Worm (Caenorhabditis elegans) whole organism, late embryonic: ENCODE data around the gene srh-138.

Experiments
- C08G9.2 ChIP-seq: sonication (generic microtip); optimal IDR thresholded peaks from 2 replicates; lab custom pipeline; 2016; ENCODE audit warnings: mild to moderate bottlenecking, missing genetic modification characterization, moderate library complexity, missing compliant biosample characterization
- C38D4.7 ChIP-seq: fragments of 200-800 bp; sonication (Bioruptor generic); optimal IDR thresholded peaks from 2 replicates; lab custom pipeline; 2018; ENCODE audit warnings: mild to moderate bottlenecking, missing genetic modification characterization, moderate library complexity, missing compliant biosample characterization
- F13H6.1 ChIP-seq: sonication (generic microtip); optimal IDR thresholded peaks from 2 replicates; lab custom pipeline; 2016; ENCODE audit warnings: missing genetic modification characterization, missing compliant biosample characterization
- K02D7.2 ChIP-seq: sonication (generic microtip); optimal IDR thresholded peaks from 2 replicates; lab custom pipeline; 2017; ENCODE audit warnings: mild to moderate bottlenecking, missing genetic modification characterization, missing compliant biosample characterization
- K09A11.1 ChIP-seq: sonication (generic microtip); optimal IDR thresholded peaks from 2 replicates; lab custom pipeline; 2017; ENCODE audit warnings: antibody characterized with exemption, mild to moderate bottlenecking, missing genetic modification characterization, missing compliant biosample characterization; ENCODE audit not compliant: insufficient read depth
- T23F11.4 ChIP-seq: fragments of 200-800 bp; sonication (Bioruptor generic); optimal IDR thresholded peaks from 2 replicates; lab custom pipeline; 2018; ENCODE audit warnings: mild to moderate bottlenecking, missing genetic modification characterization, missing compliant biosample characterization
- Y22D7AL.16 ChIP-seq: sonication (generic microtip); optimal IDR thresholded peaks from 2 replicates; lab custom pipeline; 2016; ENCODE audit warnings: missing genetic modification characterization, missing compliant biosample characterization
- ama-1 ChIP-seq: fragments of 150-350 bp; optimal IDR thresholded peaks from 2 replicates; lab custom pipeline; 2014
- ceh-18 ChIP-seq: sonication (generic microtip); optimal IDR thresholded peaks from 2 replicates; lab custom pipeline; 2016; ENCODE audit warnings: missing genetic modification characterization, missing compliant biosample characterization
- ceh-19 ChIP-seq: fragments of 200-800 bp; sonication (Bioruptor generic); optimal IDR thresholded peaks from 2 replicates; lab custom pipeline; 2018; ENCODE audit warnings: mild to moderate bottlenecking, missing genetic modification characterization, missing compliant biosample characterization
- ceh-2 ChIP-seq: sonication (generic microtip); optimal IDR thresholded peaks from 2 replicates; lab custom pipeline; 2016; ENCODE audit warnings: missing genotype, missing genetic modification characterization, missing compliant biosample characterization
- ceh-22 ChIP-seq: sonication (generic microtip); optimal IDR thresholded peaks from 2 replicates; lab custom pipeline; 2017; ENCODE audit warnings: missing biosample characterization, missing genetic modification characterization
- ceh-30 ChIP-seq: fragments of 150-350 bp; optimal IDR thresholded peaks from 2 replicates; lab custom pipeline; 2014; ENCODE audit warnings: missing biosample characterization, missing genetic modification characterization
- ceh-31 ChIP-seq: sonication (generic microtip); optimal IDR thresholded peaks from 2 replicates; lab custom pipeline; 2016; ENCODE audit warnings: missing genetic modification characterization, missing compliant biosample characterization
- ceh-6 ChIP-seq: fragments of 200-800 bp; sonication (Bioruptor generic); optimal IDR thresholded peaks from 2 replicates; lab custom pipeline; 2018; ENCODE audit warnings: mild to moderate bottlenecking, missing genetic modification characterization, missing compliant biosample characterization
- che-1 ChIP-seq: sonication (generic microtip); optimal IDR thresholded peaks from 2 replicates; lab custom pipeline; 2016; ENCODE audit warnings: mild to moderate bottlenecking, missing genetic modification characterization, missing compliant biosample characterization
- dmd-4 ChIP-seq: sonication (generic microtip); optimal IDR thresholded peaks from 2 replicates; lab custom pipeline; 2016; ENCODE audit warnings: borderline replicate concordance, missing genetic modification characterization, missing compliant biosample characterization
- dve-1 ChIP-seq: sonication (generic microtip); optimal IDR thresholded peaks from 2 replicates; lab custom pipeline; 2017; ENCODE audit warnings: antibody characterized with exemption, mild to moderate bottlenecking, missing genetic modification characterization, missing compliant biosample characterization
- elt-2 ChIP-seq: sonication (generic microtip); optimal IDR thresholded peaks from 2 replicates; lab custom pipeline; 2016; ENCODE audit warnings: missing genetic modification reagents, missing genetic modification characterization, missing compliant biosample characterization
- ets-4 ChIP-seq: sonication (generic microtip); optimal IDR thresholded peaks from 2 replicates; lab custom pipeline; 2016; ENCODE audit warnings: missing genetic modification characterization, missing compliant biosample characterization
- fax-1 ChIP-seq: sonication (generic microtip); optimal IDR thresholded peaks from 2 replicates; lab custom pipeline; 2016; ENCODE audit warnings: missing genotype, missing genetic modification characterization, missing compliant biosample characterization
- fkh-6 ChIP-seq: sonication (generic microtip); optimal IDR thresholded peaks from 2 replicates; lab custom pipeline; 2016; ENCODE audit warnings: missing genetic modification characterization, missing compliant biosample characterization
- hlh-13 ChIP-seq: fragments of 200-800 bp; sonication (Bioruptor generic); optimal IDR thresholded peaks from 2 replicates; lab custom pipeline; 2018; ENCODE audit warnings: mild to moderate bottlenecking, missing genetic modification characterization, missing compliant biosample characterization
- hlh-15 ChIP-seq: sonication (generic microtip); optimal IDR thresholded peaks from 2 replicates; lab custom pipeline; 2016; ENCODE audit warnings: missing genetic modification characterization, missing compliant biosample characterization
- hlh-8 ChIP-seq: sonication (generic microtip); optimal IDR thresholded peaks from 2 replicates; lab custom pipeline; 2016; ENCODE audit warnings: missing genotype, missing genetic modification characterization, missing compliant biosample characterization
- lin-11 ChIP-seq: fragments of 200-800 bp; sonication (Bioruptor generic); optimal IDR thresholded peaks from 2 replicates; lab custom pipeline; 2018; ENCODE audit warnings: mild to moderate bottlenecking, missing genetic modification characterization, missing compliant biosample characterization
- madf-2 ChIP-seq: sonication (generic microtip); optimal IDR thresholded peaks from 2 replicates; lab custom pipeline; 2017; ENCODE audit warnings: missing genetic modification characterization, missing compliant biosample characterization
- mec-3 ChIP-seq: sonication (generic microtip); optimal IDR thresholded peaks from 2 replicates; lab custom pipeline; 2016; ENCODE audit warnings: borderline replicate concordance, missing genetic modification characterization, missing compliant biosample characterization
- nhr-232 ChIP-seq: sonication (generic microtip); optimal IDR thresholded peaks from 2 replicates; lab custom pipeline; 2016; ENCODE audit warnings: missing genetic modification characterization, missing compliant biosample characterization
- npax-4 ChIP-seq: sonication (generic microtip); optimal IDR thresholded peaks from 2 replicates; lab custom pipeline; 2016; ENCODE audit warnings: missing genetic modification characterization, missing compliant biosample characterization
- pag-3 ChIP-seq: sonication (generic microtip); optimal IDR thresholded peaks from 2 replicates; lab custom pipeline; 2016; ENCODE audit warnings: missing compliant biosample characterization, missing genetic modification characterization, borderline replicate concordance
- pat-9 ChIP-seq: fragments of 200-800 bp; sonication (Bioruptor generic); optimal IDR thresholded peaks from 2 replicates; lab custom pipeline; 2018; ENCODE audit warnings: mild to moderate bottlenecking, missing genetic modification characterization, moderate library complexity, missing compliant biosample characterization
- pha-4 ChIP-seq: fragments of 150-350 bp; optimal IDR thresholded peaks from 2 replicates; lab custom pipeline; 2018; ENCODE audit warnings: missing biosample characterization, missing genetic modification reagents, missing genetic modification characterization
- pros-1 ChIP-seq: fragments of 150-350 bp; optimal IDR thresholded peaks from 2 replicates; lab custom pipeline; 2014; ENCODE audit warnings: missing biosample characterization, missing genetic modification reagents, missing genetic modification characterization
- sdc-2 ChIP-seq: sonication (generic microtip); optimal IDR thresholded peaks from 2 replicates; lab custom pipeline; 2016; ENCODE audit warnings: missing genotype, missing genetic modification characterization, missing compliant biosample characterization
- tbx-2 ChIP-seq: sonication (generic microtip); optimal IDR thresholded peaks from 2 replicates; lab custom pipeline; 2016; ENCODE audit warnings: missing genetic modification characterization, missing compliant biosample characterization
- ttx-3 ChIP-seq: sonication (generic microtip); optimal IDR thresholded peaks from 2 replicates; lab custom pipeline; 2016; ENCODE audit warnings: missing genetic modification reagents, missing genetic modification characterization, missing compliant biosample characterization
- unc-3 ChIP-seq, 2 experiments: fragments of 200-800 bp in 1 of 2; sonication (Bioruptor generic) in 1 of 2; sonication (generic microtip) in 1 of 2; conservative IDR thresholded peaks in 1 of 2; optimal IDR thresholded peaks in 1 of 2; 2 replicates each; pipeline versions ENCODE4 v1.3.6 to Lab custom; 2016 to 2022; ENCODE audit warnings: missing compliant biosample characterization in 2 of 2, missing genetic modification characterization in 2 of 2, missing genetic modification reagents in 1 of 2
- unc-42 ChIP-seq: sonication (generic microtip); optimal IDR thresholded peaks from 2 replicates; lab custom pipeline; 2016; ENCODE audit warnings: missing genotype, missing genetic modification characterization, missing compliant biosample characterization
- zip-5 ChIP-seq: sonication (generic microtip); optimal IDR thresholded peaks from 2 replicates; lab custom pipeline; 2016; ENCODE audit warnings: missing genetic modification characterization, missing compliant biosample characterization
- ztf-16 ChIP-seq: sonication (generic microtip); optimal IDR thresholded peaks from 2 replicates; lab custom pipeline; 2017; ENCODE audit warnings: missing genetic modification characterization, missing compliant biosample characterization

srh-138 gene

ce11 chrV:16497504-16497903 is 26.7 kb upstream of the srh-138 start, which contains the start of gene srh-136:
srh-136 (minus strand) TSS chrV:16497596.
- TF ChIP-seq T23F11.4 (no peak), dve-1 (no peak), ceh-19 (GFP tag; lab: Kevin White, UChicago) (no peak), ceh-18 (tag; lab: Kevin White, UChicago) (no peak), pat-9 (tag; lab: Kevin White, UChicago) (no peak), ets-4 (tag; lab: Kevin White, UChicago) (no peak), tbx-2 (tag; lab: Kevin White, UChicago) (no peak), K02D7.2 (no peak), pha-4 (no peak), nhr-232 (tag; lab: Kevin White, UChicago) (no peak), C38D4.7 (GFP tag; lab: Kevin White, UChicago) (no peak), K09A11.1 (tag; lab: Kevin White, UChicago) (no peak), F13H6.1 (tag; lab: Kevin White, UChicago) (no peak), fax-1 (tag; lab: Kevin White, UChicago) (no peak), sdc-2 (tag; lab: Kevin White, UChicago) (no peak), zip-5 (tag; lab: Kevin White, UChicago) (no peak), pros-1 (tag; lab: Kevin White, UChicago) (no peak), hlh-15 (no peak), che-1 (tag; lab: Kevin White, UChicago) (no peak)

ce11 chrV:16494359-16494758 is 23.5 kb upstream of the srh-138 start, which contains the start of gene comt-2:
comt-2 (minus strand) TSS chrV:16494489.
- TF ChIP-seq ztf-16 (tag; lab: Kevin White, UChicago) (no peak), elt-2 (tag; lab: Kevin White, UChicago) (peak; percentile 88)
- TF ChIP-seq, all 69 proteins: peak for 1

ce11 chrV:16488172-16488571 is 17.4 kb upstream of the srh-138 start, which contains the start of gene sqst-4:
sqst-4 (plus strand) TSS chrV:16488472.
- no peak for TF ChIP-seq sdc-2 (tag; lab: Kevin White, UChicago)
- TF ChIP-seq pag-3 (tag; lab: Kevin White, UChicago) = no peak
- TF ChIP-seq dmd-4 (tag; lab: Kevin White, UChicago) = no peak
- TF ChIP-seq fkh-6 = no peak
- no peak for TF ChIP-seq ceh-6 (GFP tag; lab: Kevin White, UChicago)
- TF ChIP-seq hlh-8 (tag; lab: Kevin White, UChicago) = no peak
- TF ChIP-seq mec-3 (tag; lab: Kevin White, UChicago) = no peak
- TF ChIP-seq madf-2 (tag; lab: Kevin White, UChicago) = no peak
- no peak for TF ChIP-seq Y22D7AL.16 (tag; lab: Kevin White, UChicago)
- no peak for TF ChIP-seq ama-1 (lab: Kevin White, UChicago)
- TF ChIP-seq K02D7.2 = no peak
- TF ChIP-seq unc-42 (tag; lab: Kevin White, UChicago) = no peak
- TF ChIP-seq ttx-3 (tag; lab: Kevin White, UChicago) = no peak
- TF ChIP-seq K09A11.1 (tag; lab: Kevin White, UChicago) = no peak
- no peak for TF ChIP-seq ceh-30 (tag; lab: Kevin White, UChicago)

DNA sequence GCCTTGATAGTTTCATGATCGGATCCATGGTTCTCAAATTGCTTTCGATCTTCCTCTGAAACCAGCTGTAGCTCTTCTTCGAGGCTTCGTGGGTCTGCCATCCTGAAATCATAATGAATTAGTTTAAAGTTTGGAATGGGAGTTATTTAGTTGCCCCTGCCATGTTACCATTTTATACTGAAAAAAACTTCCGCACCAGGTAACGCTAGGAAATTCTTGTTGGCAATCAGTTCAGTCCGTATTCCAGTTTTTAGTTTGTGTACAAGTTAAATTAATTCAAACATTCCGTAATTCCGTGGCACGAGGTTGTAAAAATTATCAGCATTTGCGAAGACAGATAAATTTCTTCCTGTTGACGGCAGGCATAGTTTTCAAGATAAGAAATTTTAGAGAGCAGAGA is 16.7 kb upstream of the srh-138 start, which contains the start of gene Y32B12A.5:
Gene Y32B12A.5, minus strand, starts transcription at position 101 of the 400 bp plus-strand sequence.
- TF ChIP-seq unc-3 (GFP tag; conservative IDR thresholded peaks at IDR 0.05; lab: Robert Waterston, UW) = no peak
- TF ChIP-seq unc-3 (tag; optimal IDR thresholded peaks at IDR 0.05; lab: Kevin White, UChicago) = no peak
- no peak for TF ChIP-seq C08G9.2 (tag; lab: Kevin White, UChicago)
- TF ChIP-seq ceh-30 (tag; lab: Kevin White, UChicago) = no peak
- TF ChIP-seq hlh-15 = no peak
- TF ChIP-seq lin-11 = no peak
- no peak for TF ChIP-seq ceh-22
- TF ChIP-seq ceh-31 (tag; lab: Kevin White, UChicago) = no peak
- no peak for TF ChIP-seq ttx-3 (tag; lab: Kevin White, UChicago)
- TF ChIP-seq hlh-13 (GFP tag; lab: Kevin White, UChicago) = no peak
- no peak for TF ChIP-seq ets-4 (tag; lab: Kevin White, UChicago)
- no peak for TF ChIP-seq ceh-2 (tag; lab: Kevin White, UChicago)
- no peak for TF ChIP-seq dve-1
- no peak for TF ChIP-seq npax-4 (tag; lab: Kevin White, UChicago)
- no peak for TF ChIP-seq mec-3 (tag; lab: Kevin White, UChicago)
- no peak for TF ChIP-seq K09A11.1 (tag; lab: Kevin White, UChicago)
- no peak for TF ChIP-seq C38D4.7 (GFP tag; lab: Kevin White, UChicago)
